Fruit fly (Drosophila melanogaster): Measurements from ENCODE around the gene CG17219.

Gene CG17219

DNA sequence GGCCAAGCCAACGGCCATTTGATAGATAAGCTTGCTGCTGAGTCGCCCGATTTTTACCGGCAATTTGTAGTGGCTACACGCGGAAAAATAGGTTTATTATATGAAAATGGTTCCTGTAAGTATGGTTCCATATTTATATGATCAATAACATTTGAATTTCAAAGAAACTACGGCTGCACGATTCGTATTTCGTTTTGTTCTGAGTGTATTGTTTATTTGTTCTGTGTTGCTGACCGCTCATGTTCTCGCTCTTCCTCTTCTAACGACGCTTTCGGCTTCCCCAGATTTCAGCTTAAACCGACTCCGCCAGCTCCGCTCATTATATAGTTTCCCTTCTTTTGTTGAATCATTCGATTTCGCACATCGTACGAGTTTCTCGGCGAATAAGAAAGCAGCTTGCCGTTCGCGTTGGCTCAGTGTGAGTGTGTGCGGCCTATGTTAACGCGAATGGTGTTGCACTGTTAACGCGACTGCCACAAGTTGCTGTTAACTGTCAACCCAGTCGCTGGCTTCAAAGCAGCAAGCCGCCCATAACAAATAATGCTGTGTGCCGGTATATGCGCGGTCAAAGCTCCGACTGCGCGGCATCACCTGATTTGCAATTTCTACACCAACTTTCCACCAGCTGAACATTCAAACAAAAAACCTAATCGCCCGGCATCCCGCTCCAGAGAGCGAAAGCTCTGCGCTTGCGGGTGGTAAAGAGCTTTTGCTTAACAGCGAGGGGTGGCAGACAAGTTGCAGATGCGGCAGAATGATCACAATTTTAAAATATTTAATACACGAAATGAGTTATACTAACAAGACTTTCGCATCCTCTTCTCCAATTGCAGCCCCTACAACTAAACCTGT lies 29.9 kb downstream of the CG17219 start (continued):
- TF ChIP-seq CG13296 (GFP tag; optimal IDR thresholded peaks at IDR 0.05) (no peak), CG2202 (tag; optimal IDR thresholded peaks at IDR 0.05) (no peak), CG13424 (tag; optimal IDR thresholded peaks at IDR 0.05) (no peak), zen2 (GFP tag; IDR thresholded peaks at IDR 0.05; ENCODE audit: partially characterized antibody) (no peak), fd96Cb (tag; optimal IDR thresholded peaks at IDR 0.05) (no peak), vnd (GFP tag; IDR thresholded peaks at IDR 0.05; ENCODE audit: partially characterized antibody) (no peak), Chrac-16 (GFP tag; optimal IDR thresholded peaks at IDR 0.05) (no peak), CG1024 (GFP tag; IDR thresholded peaks at IDR 0.05) (no peak), CG2116 (GFP tag; optimal IDR thresholded peaks at IDR 0.05) (no peak), prd (optimal IDR thresholded peaks at IDR 0.05) (no peak), prd (GFP tag; IDR thresholded peaks at IDR 0.05) (peak; percentile 45; the same call in 2 of the 3 replicates), sr (GFP tag; IDR thresholded peaks at IDR 0.05) (no peak), CG3407 (GFP tag; optimal IDR thresholded peaks at IDR 0.05) (no peak), Abd-B (GFP tag; optimal IDR thresholded peaks at IDR 0.05) (no peak), Kr (GFP tag; optimal IDR thresholded peaks at IDR 0.05) (no peak), dimm (GFP tag; IDR thresholded peaks at IDR 0.05) (no peak), CG8359 (GFP tag; optimal IDR thresholded peaks at IDR 0.05; ENCODE audit: borderline replicate concordance) (no peak), tll (GFP tag; optimal IDR thresholded peaks at IDR 0.05) (no peak), CG10321 (GFP tag; IDR thresholded peaks at IDR 0.05) (no peak), fd102C (GFP tag; optimal IDR thresholded peaks at IDR 0.05) (no peak), sisA (GFP tag; IDR thresholded peaks at IDR 0.05) (no peak), yki (optimal IDR thresholded peaks at IDR 0.05) (no peak), CG7271 (tag; optimal IDR thresholded peaks at IDR 0.05) (no peak), toy (GFP tag; IDR thresholded peaks at IDR 0.05) (no peak), CG17359 (tag; optimal IDR thresholded peaks at IDR 0.05) (no peak), CG9876 (GFP tag; optimal IDR thresholded peaks at IDR 0.05) (peak; percentile 3), CG6689 (GFP tag; IDR thresholded peaks at IDR 0.05) (no peak; the same call in 1 of the 2 replicates), fu2 (GFP tag; optimal IDR thresholded peaks at IDR 0.05) (peak; percentile 45), chm (GFP tag; IDR thresholded peaks at IDR 0.05) (no peak), onecut (GFP tag; IDR thresholded peaks at IDR 0.05) (no peak), CrebB (tag; optimal IDR thresholded peaks at IDR 0.05) (no peak), Lim3 (GFP tag; IDR thresholded peaks at IDR 0.05) (0 out of 2 replicates have a peak, but pooled peaks have one; percentile 12), Sox102F (GFP tag; optimal IDR thresholded peaks at IDR 0.05) (no peak), CG10959 (GFP tag; IDR thresholded peaks at IDR 0.05) (no peak), fd64A (GFP tag; optimal IDR thresholded peaks at IDR 0.05) (no peak), CG17385 (GFP tag; optimal IDR thresholded peaks at IDR 0.05) (peak; percentile 49), abd-A (tag; optimal IDR thresholded peaks at IDR 0.05) (no peak), CG4424 (GFP tag; optimal IDR thresholded peaks at IDR 0.05) (no peak), sens-2 (GFP tag; IDR thresholded peaks at IDR 0.05) (no peak), CG4360 (GFP tag; IDR thresholded peaks at IDR 0.05) (no peak), chinmo (GFP tag; IDR thresholded peaks at IDR 0.05; ENCODE audit: partially characterized antibody) (peak; percentile 80; the same call in 2 of the 4 replicates), en (GFP tag; optimal IDR thresholded peaks at IDR 0.05) (no peak), Nf-YA (GFP tag; IDR thresholded peaks at IDR 0.05) (no peak), Mes4 (GFP tag; optimal IDR thresholded peaks at IDR 0.05) (no peak), lilli (GFP tag; optimal IDR thresholded peaks at IDR 0.05) (peak; percentile 64), CG4707 (GFP tag; optimal IDR thresholded peaks at IDR 0.05) (no peak), CG9797 (GFP tag; optimal IDR thresholded peaks at IDR 0.05) (no peak), CG6254 (GFP tag; optimal IDR thresholded peaks at IDR 0.05) (no peak), CG18262 (tag; optimal IDR thresholded peaks at IDR 0.05) (no peak), Bdp1 (GFP tag; optimal IDR thresholded peaks at IDR 0.05) (no peak)

All from whole organism, embryonic.